Worm (Caenorhabditis elegans): ENCODE measurements around the gene F59A7.7.

- TF ChIP-seq ztf-11 (tag; optimal IDR thresholded peaks at IDR 0.05) (no peak), tbx-8 (GFP tag; optimal IDR thresholded peaks at IDR 0.05) (no peak), nhr-12 (tag; optimal IDR thresholded peaks at IDR 0.05) (no peak), lin-13 (tag; optimal IDR thresholded peaks at IDR 0.05) (no peak), mep-1 (tag; optimal IDR thresholded peaks at IDR 0.05) (no peak), nhr-28 (tag; optimal IDR thresholded peaks at IDR 0.05) (no peak), ces-1 (GFP tag; optimal IDR thresholded peaks at IDR 0.05) (no peak)
Measured at ce11 chrV:1992515-1992968, 19.3 kb upstream of the F59A7.7 start, which contains the start of gene tnt-4.

All from whole organism, mixed stage, embryonic.